Fruit fly (Drosophila melanogaster): Measurements from ENCODE around the gene CG5281.

DNA sequence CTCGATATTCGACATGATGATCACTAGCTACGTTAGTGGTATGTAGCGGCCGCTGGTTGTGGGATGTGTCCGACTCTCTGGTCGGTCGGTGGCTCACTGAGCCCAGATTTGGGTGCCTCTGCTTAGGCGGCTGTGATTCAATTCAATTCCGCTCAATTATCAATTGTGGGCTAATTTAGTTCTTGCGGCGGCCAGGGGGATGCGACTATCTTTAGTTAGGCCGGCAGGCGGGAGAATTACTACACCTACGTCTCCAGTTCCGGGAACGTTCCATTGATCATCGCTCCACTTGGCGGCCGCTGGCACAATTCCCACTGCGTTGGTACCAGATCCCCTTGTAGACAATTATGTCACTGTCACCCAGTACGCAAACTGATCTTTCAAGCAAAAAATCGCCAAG lies 17.1 kb upstream of the CG5281 start, which contains the start of the genes bumpel and CG45676:
- no peak for TF ChIP-seq CG16815 (GFP tag; optimal IDR thresholded peaks at IDR 0.05)
- TF ChIP-seq CG12104 (GFP tag; optimal IDR thresholded peaks at IDR 0.05): no peak
- TF ChIP-seq stwl (tag; optimal IDR thresholded peaks at IDR 0.05): no peak
- no peak for TF ChIP-seq zen2 (GFP tag; IDR thresholded peaks at IDR 0.05; ENCODE audit: partially characterized antibody)

Measured in whole organism, embryonic.